Worm (Caenorhabditis elegans) whole organism, L3 larva: Measurements from ENCODE around the gene irld-14.
"Not testable (repeated sequence)": the region's sequence is repeated elsewhere in the genome, so short reads cannot be mapped to it uniquely, and the experiment has no call there.

Experiments
- R02D3.7 ChIP-seq: fragments of 150-350 bp; optimal IDR thresholded peaks from 2 replicates; lab custom pipeline; 2014; ENCODE audit warnings: missing biosample characterization, missing genetic modification characterization
- ceh-82 ChIP-seq: fragments of 150-350 bp; optimal IDR thresholded peaks from 2 replicates; lab custom pipeline; 2014; ENCODE audit warnings: missing biosample characterization, missing genetic modification characterization
- ceh-9 ChIP-seq: sonication (generic microtip); optimal IDR thresholded peaks from 2 replicates; lab custom pipeline; 2018; ENCODE audit warnings: missing biosample characterization, missing genetic modification characterization
- daf-12 ChIP-seq: fragments of 150-350 bp; optimal IDR thresholded peaks from 2 replicates; lab custom pipeline; 2014; ENCODE audit warnings: missing biosample characterization, missing genetic modification reagents, missing genetic modification characterization
- elt-1 ChIP-seq: fragments of 150-350 bp; optimal IDR thresholded peaks from 2 replicates; lab custom pipeline; 2014; ENCODE audit warnings: missing biosample characterization, missing genetic modification characterization
- fkh-10 ChIP-seq: sonication (generic microtip); optimal IDR thresholded peaks from 2 replicates; lab custom pipeline; 2017; ENCODE audit warnings: missing biosample characterization, missing genetic modification reagents, missing genetic modification characterization
- fkh-2 ChIP-seq: fragments of 150-350 bp; optimal IDR thresholded peaks from 2 replicates; lab custom pipeline; 2014; ENCODE audit warnings: missing biosample characterization, missing genetic modification reagents, missing genetic modification characterization
- fos-1 ChIP-seq: fragments of 150-350 bp; optimal IDR thresholded peaks from 2 replicates; lab custom pipeline; 2014; ENCODE audit warnings: missing biosample characterization, missing genetic modification characterization
- lin-15B ChIP-seq: fragments of 150-350 bp; optimal IDR thresholded peaks from 2 replicates; lab custom pipeline; 2014; ENCODE audit warnings: missing biosample characterization, missing genetic modification characterization
- mml-1 ChIP-seq: fragments of 150-350 bp; sonication (generic microtip); optimal IDR thresholded peaks from 3 replicates; lab custom pipeline; 2014; ENCODE audit warnings: missing biosample characterization, missing genetic modification characterization
- nfya-1 ChIP-seq: sonication (generic microtip); optimal IDR thresholded peaks from 2 replicates; lab custom pipeline; 2017; ENCODE audit warnings: missing genetic modification characterization, mild to moderate bottlenecking, missing compliant biosample characterization, antibody characterized with exemption, moderate library complexity; ENCODE audit not compliant: insufficient read depth
- nhr-23 ChIP-seq: fragments of 150-350 bp; optimal IDR thresholded peaks from 2 replicates; lab custom pipeline; 2014; ENCODE audit warnings: missing biosample characterization, missing genetic modification reagents, missing genetic modification characterization
- nhr-25 ChIP-seq: sonication (generic microtip); optimal IDR thresholded peaks from 2 replicates; lab custom pipeline; 2017; ENCODE audit warnings: missing biosample characterization, missing genetic modification characterization
- nhr-28 ChIP-seq: fragments of 150-350 bp; optimal IDR thresholded peaks from 2 replicates; lab custom pipeline; 2014; ENCODE audit warnings: missing biosample characterization, missing genetic modification characterization
- nhr-43 ChIP-seq: sonication (generic microtip); optimal IDR thresholded peaks from 2 replicates; lab custom pipeline; 2016; ENCODE audit warnings: mild to moderate bottlenecking, missing genetic modification characterization, missing compliant biosample characterization; ENCODE audit not compliant: poor library complexity, severe bottlenecking
- nhr-67 ChIP-seq: fragments of 150-350 bp; optimal IDR thresholded peaks from 2 replicates; lab custom pipeline; 2014; ENCODE audit warnings: missing biosample characterization, missing genetic modification characterization
- nhr-77 ChIP-seq: fragments of 150-350 bp; optimal IDR thresholded peaks from 2 replicates; lab custom pipeline; 2014; ENCODE audit warnings: missing biosample characterization, missing genetic modification characterization
- sea-2 ChIP-seq: fragments of 150-350 bp; sonication (generic microtip); optimal IDR thresholded peaks from 4 replicates; lab custom pipeline; 2014; ENCODE audit warnings: missing biosample characterization, missing genetic modification reagents, missing genetic modification characterization
- skn-1 ChIP-seq: fragments of 150-350 bp; optimal IDR thresholded peaks from 2 replicates; lab custom pipeline; 2014; ENCODE audit warnings: missing biosample characterization, missing genetic modification characterization
- snpc-4 ChIP-seq: fragments of 150-350 bp; optimal IDR thresholded peaks from 2 replicates; lab custom pipeline; 2014; ENCODE audit warnings: missing biosample characterization, missing genetic modification characterization

irld-14 gene

ce11 chrV:15023544-15023943, 27.2 kb downstream of the irld-14 start, which contains the start of gene F14H8.4:
TSS of gene F14H8.4 (plus strand) at chrV:15023844.
- TF ChIP-seq elt-1 (tag; lab: Kevin White, UChicago) (no peak), skn-1 (tag; lab: Kevin White, UChicago) (no peak), ceh-82 (no peak), daf-12 (tag; lab: Kevin White, UChicago) (no peak)

ce11 chrV:15028896-15029519, 32.7 kb downstream of the irld-14 start, which contains the start of gene F14H8.8:
TSS of gene F14H8.8 (plus strand) at chrV:15029469.
- TF ChIP-seq nhr-43 (peak; percentile 3), sea-2 (GFP tag; lab: Kevin White, UChicago) (no peak), fos-1 (tag; lab: Kevin White, UChicago) (no peak), lin-15B (tag; lab: Kevin White, UChicago) (peak; percentile 6), nhr-23 (peak; percentile 23), nfya-1 (tag; lab: Kevin White, UChicago) (peak; percentile 32), snpc-4 (peak; percentile 93), fkh-10 (GFP tag; lab: Kevin White, UChicago) (no peak), mml-1 (tag; lab: Kevin White, UChicago) (no peak), nhr-25 (tag; lab: Kevin White, UChicago) (peak; percentile 62)

ce11 chrV:15031373-15031772, 35.0 kb downstream of the irld-14 start, which contains the start of gene cng-1:
TSS of gene cng-1 (minus strand) at chrV:15031473.
- TF ChIP-seq nhr-28; R02D3.7; ceh-9 (tag; lab: Kevin White, UChicago): not testable (repeated sequence)

- not testable (repeated sequence) for TF ChIP-seq nhr-67 (tag; lab: Kevin White, UChicago); fkh-2; nhr-77 (tag; lab: Kevin White, UChicago)
Measured at ce11 chrV:15036769-15037168, 40.4 kb downstream of the irld-14 start, which contains the start of gene melo-3. TSS of gene melo-3 (minus strand) at chrV:15036869.
